Fruit fly (Drosophila melanogaster) whole organism, embryonic: ENCODE measurements around the gene CG3566.
A peak's percentile ranks its signal among the peaks of the same experiment; 100 is the strongest.

ENCODE experiments used
- Atf3 ChIP-seq: fragments of 200-800 bp; sonication (Bioruptor generic); optimal IDR thresholded peaks from 3 replicates; lab custom pipeline; 2016; ENCODE audit warnings: missing biosample characterization, missing genetic modification characterization
- Bgb ChIP-seq: fragments of 200-800 bp; sonication (Bioruptor generic); IDR thresholded peaks from 2 replicates; pipeline ENCODE4 v1.3.6; 2022; ENCODE audit warnings: missing biosample characterization, missing genetic modification characterization; ENCODE audit not compliant: partially characterized antibody
- CG10209 ChIP-seq: fragments of 200-800 bp; sonication (Bioruptor generic); optimal IDR thresholded peaks from 3 replicates; lab custom pipeline; 2017; ENCODE audit warnings: missing biosample characterization, mild to moderate bottlenecking, missing genetic modification characterization, missing genetic modification reagents
- CG10431 ChIP-seq: fragments of 200-800 bp; sonication (Bioruptor generic); optimal IDR thresholded peaks from 3 replicates; lab custom pipeline; 2018; ENCODE audit warnings: missing biosample characterization, mild to moderate bottlenecking, missing genetic modification characterization
- CG12942 ChIP-seq: fragments of 200-800 bp; sonication (Bioruptor generic); optimal IDR thresholded peaks from 3 replicates; lab custom pipeline; 2016; ENCODE audit warnings: missing biosample characterization, missing genetic modification characterization
- CG14441 ChIP-seq: fragments of 200-800 bp; sonication (Bioruptor generic); IDR thresholded peaks from 2 replicates; pipeline ENCODE4 v1.3.6; 2022; ENCODE audit warnings: missing biosample characterization, missing genetic modification characterization
- CG15601 ChIP-seq: fragments of 200-800 bp; sonication (Bioruptor generic); optimal IDR thresholded peaks from 3 replicates; lab custom pipeline; 2019; ENCODE audit warnings: missing biosample characterization, mild to moderate bottlenecking, missing genetic modification characterization, moderate library complexity
- CG16813 ChIP-seq: fragments of 200-800 bp; sonication (Bioruptor generic); IDR thresholded peaks from 3 replicates; pipeline ENCODE4 v1.3.6; 2022; ENCODE audit warnings: missing biosample characterization, missing genetic modification characterization; ENCODE audit not compliant: partially characterized antibody
- CG17328 ChIP-seq: fragments of 200-800 bp; sonication (Bioruptor generic); IDR thresholded peaks from 2 replicates; pipeline ENCODE4 v1.3.6; 2022; ENCODE audit warnings: missing biosample characterization, missing genetic modification characterization
- CG30403 ChIP-seq: fragments of 200-800 bp; sonication (Bioruptor generic); optimal IDR thresholded peaks from 3 replicates; lab custom pipeline; 2016; ENCODE audit warnings: missing biosample characterization, missing genetic modification characterization
- CG34224 ChIP-seq: fragments of 200-800 bp; sonication (Bioruptor generic); IDR thresholded peaks from 3 replicates; pipeline ENCODE4 v1.3.6; 2022; ENCODE audit warnings: missing biosample characterization, missing genetic modification characterization; ENCODE audit not compliant: partially characterized antibody
- CG3726 ChIP-seq: fragments of 200-800 bp; sonication (Bioruptor generic); IDR thresholded peaks from 3 replicates; pipeline ENCODE4, ENCODE4 v1.3.6; 2022; ENCODE audit warnings: missing biosample characterization, missing genetic modification characterization
- CG3838 ChIP-seq: fragments of 200-800 bp; sonication (Bioruptor generic); optimal IDR thresholded peaks from 3 replicates; lab custom pipeline; 2016; ENCODE audit warnings: missing biosample characterization, missing genetic modification characterization
- CG3995 ChIP-seq: fragments of 200-800 bp; sonication (Bioruptor generic); optimal IDR thresholded peaks from 3 replicates; lab custom pipeline; 2016; ENCODE audit warnings: missing biosample characterization, missing genetic modification characterization
- CG42726 ChIP-seq: fragments of 200-800 bp; sonication (Bioruptor generic); IDR thresholded peaks from 2 replicates; pipeline ENCODE4 v1.3.6; 2022; ENCODE audit warnings: missing biosample characterization, missing genetic modification characterization; ENCODE audit not compliant: partially characterized antibody
- CG6791 ChIP-seq: fragments of 200-800 bp; sonication (Bioruptor generic); IDR thresholded peaks from 3 replicates; pipeline ENCODE4 v1.3.6; 2022; ENCODE audit warnings: missing biosample characterization, missing genetic modification characterization; ENCODE audit not compliant: partially characterized antibody
- CG7357 ChIP-seq: fragments of 200-800 bp; sonication (Bioruptor generic); IDR thresholded peaks from 3 replicates; pipeline ENCODE4 v1.3.6; 2022; ENCODE audit warnings: missing biosample characterization, missing genetic modification characterization
- CG7372 ChIP-seq: fragments of 200-800 bp; sonication (Bioruptor generic); IDR thresholded peaks from 2 replicates; pipeline ENCODE4 v1.3.6; 2022; ENCODE audit warnings: missing biosample characterization, missing genetic modification characterization
- CG7839 ChIP-seq: fragments of 200-800 bp; sonication (Bioruptor generic); optimal IDR thresholded peaks from 3 replicates; lab custom pipeline; 2018; ENCODE audit warnings: missing biosample characterization, mild to moderate bottlenecking, missing genetic modification characterization, moderate library complexity
- CG7928 ChIP-seq: fragments of 200-800 bp; sonication (Bioruptor generic); optimal IDR thresholded peaks from 2 replicates; lab custom pipeline; 2017; ENCODE audit warnings: missing biosample characterization, mild to moderate bottlenecking, missing genetic modification characterization
- CHES-1-like ChIP-seq: fragments of 200-800 bp; sonication (Bioruptor generic); optimal IDR thresholded peaks from 2 replicates; lab custom pipeline; 2016; ENCODE audit warnings: missing biosample characterization, missing genetic modification characterization
- CrebB ChIP-seq: fragments of 200-800 bp; sonication (Bioruptor generic); optimal IDR thresholded peaks from 3 replicates; lab custom pipeline; 2018; ENCODE audit warnings: missing biosample characterization, mild to moderate bottlenecking, missing genetic modification characterization
- Dek ChIP-seq: fragments of 200-800 bp; sonication (Bioruptor generic); optimal IDR thresholded peaks from 3 replicates; lab custom pipeline; 2019; ENCODE audit warnings: missing biosample characterization, mild to moderate bottlenecking, missing genetic modification characterization, moderate library complexity
- ERR ChIP-seq: fragments of 200-800 bp; sonication (Bioruptor generic); optimal IDR thresholded peaks from 2 replicates; lab custom pipeline; 2016; ENCODE audit warnings: missing biosample characterization, missing genetic modification characterization
- HLH4C ChIP-seq: fragments of 200-800 bp; sonication (Bioruptor generic); IDR thresholded peaks from 3 replicates; pipeline ENCODE4 v1.3.6; 2022; ENCODE audit warnings: missing biosample characterization, missing genetic modification characterization; ENCODE audit not compliant: partially characterized antibody
- Hr3 ChIP-seq: fragments of 200-800 bp; sonication (Bioruptor generic); optimal IDR thresholded peaks from 3 replicates; lab custom pipeline; 2016; ENCODE audit warnings: missing biosample characterization, missing genetic modification characterization
- MESR4 ChIP-seq: fragments of 200-800 bp; sonication (Bioruptor generic); optimal IDR thresholded peaks from 2 replicates; lab custom pipeline; 2018; ENCODE audit warnings: missing biosample characterization, mild to moderate bottlenecking, missing genetic modification characterization, moderate library complexity
- NC2β ChIP-seq: fragments of 200-800 bp; sonication (Bioruptor generic); optimal IDR thresholded peaks from 2 replicates; lab custom pipeline; 2016; ENCODE audit warnings: missing biosample characterization, missing genetic modification characterization
- Nf-YC ChIP-seq: fragments of 200-800 bp; optimal IDR thresholded peaks from 3 replicates; lab custom pipeline; 2019; ENCODE audit warnings: missing biosample characterization, mild to moderate bottlenecking, missing genetic modification characterization, moderate library complexity
- Opbp ChIP-seq: fragments of 200-800 bp; sonication (Bioruptor generic); IDR thresholded peaks from 3 replicates; pipeline ENCODE4 v1.3.6; 2022; ENCODE audit warnings: missing biosample characterization, missing genetic modification characterization; ENCODE audit not compliant: partially characterized antibody
- Poxn ChIP-seq: fragments of 200-800 bp; sonication (Bioruptor generic); IDR thresholded peaks from 2 replicates; pipeline ENCODE4 v1.3.6; 2022; ENCODE audit warnings: missing biosample characterization, missing genetic modification characterization
- Six4 ChIP-seq: fragments of 200-800 bp; sonication (Bioruptor generic); optimal IDR thresholded peaks from 2 replicates; lab custom pipeline; 2016; ENCODE audit warnings: missing biosample characterization, missing genetic modification characterization
- Sry-β ChIP-seq: fragments of 200-800 bp; sonication (Bioruptor generic); optimal IDR thresholded peaks from 2 replicates; lab custom pipeline; 2018; ENCODE audit warnings: missing biosample characterization, mild to moderate bottlenecking, missing genetic modification characterization, moderate library complexity
- Vsx1 ChIP-seq: fragments of 200-800 bp; sonication (Bioruptor generic); optimal IDR thresholded peaks from 2 replicates; lab custom pipeline; 2017; ENCODE audit warnings: missing biosample characterization, mild to moderate bottlenecking, missing genetic modification characterization, missing genetic modification reagents
- ase ChIP-seq: fragments of 200-800 bp; sonication (Bioruptor generic); IDR thresholded peaks from 3 replicates; pipeline ENCODE4 v1.3.6; 2022; ENCODE audit warnings: missing biosample characterization, missing genetic modification characterization
- az2 ChIP-seq: fragments of 200-800 bp; sonication (Bioruptor generic); optimal IDR thresholded peaks from 3 replicates; lab custom pipeline; 2016; ENCODE audit warnings: missing biosample characterization, missing genetic modification characterization
- bsh ChIP-seq, 2 experiments: fragments of 200-800 bp; sonication (Bioruptor generic); optimal IDR thresholded peaks; 2 replicates each; lab custom pipeline; 2017 to 2018; ENCODE audit warnings: mild to moderate bottlenecking in 2 of 2, missing biosample characterization in 2 of 2, missing genetic modification characterization in 2 of 2, moderate library complexity in 1 of 2
- crp ChIP-seq, 2 experiments: fragments of 200-800 bp; sonication (Bioruptor generic); optimal IDR thresholded peaks; 2 replicates in 1 of 2; 3 replicates in 1 of 2; lab custom pipeline; 2017; ENCODE audit warnings: missing biosample characterization in 2 of 2, missing genetic modification characterization in 2 of 2, mild to moderate bottlenecking in 1 of 2, moderate library complexity in 1 of 2
- ems ChIP-seq: fragments of 200-800 bp; sonication (Bioruptor generic); optimal IDR thresholded peaks from 3 replicates; lab custom pipeline; 2016; ENCODE audit warnings: missing biosample characterization, missing genetic modification characterization
- eve ChIP-seq, 2 experiments: fragments of >200 bp; optimal IDR thresholded peaks; 2 replicates each; lab custom pipeline; 2017; ENCODE audit warnings: missing biosample characterization in 2 of 2, missing genetic modification characterization in 2 of 2
- fd102C ChIP-seq: fragments of 200-800 bp; sonication (Bioruptor generic); optimal IDR thresholded peaks from 2 replicates; lab custom pipeline; 2018; ENCODE audit warnings: missing biosample characterization, mild to moderate bottlenecking, missing genetic modification characterization, moderate library complexity
- grn ChIP-seq: fragments of 200-800 bp; sonication (Bioruptor generic); optimal IDR thresholded peaks from 3 replicates; lab custom pipeline; 2017; ENCODE audit warnings: missing biosample characterization, missing genetic modification characterization
- peb ChIP-seq: fragments of 200-800 bp; sonication (Bioruptor generic); IDR thresholded peaks from 2 replicates; pipeline ENCODE4 v1.3.6; 2022; ENCODE audit warnings: missing biosample characterization, missing genetic modification characterization
- ro ChIP-seq: fragments of 200-800 bp; sonication (Bioruptor generic); IDR thresholded peaks from 2 replicates; pipeline ENCODE4 v1.3.6; 2022; ENCODE audit warnings: missing biosample characterization, missing genetic modification characterization
- shn ChIP-seq: fragments of 200-800 bp; sonication (Bioruptor generic); optimal IDR thresholded peaks from 3 replicates; lab custom pipeline; 2016; ENCODE audit warnings: missing biosample characterization, missing genetic modification characterization
- sim ChIP-seq: fragments of 200-800 bp; sonication (Bioruptor generic); IDR thresholded peaks from 2 replicates; pipeline ENCODE4 v1.3.6; 2022; ENCODE audit warnings: missing biosample characterization, missing genetic modification characterization
- sima ChIP-seq: fragments of 200-800 bp; sonication (Bioruptor generic); optimal IDR thresholded peaks from 2 replicates; lab custom pipeline; 2016; ENCODE audit warnings: missing biosample characterization, missing genetic modification characterization
- sug ChIP-seq: fragments of 200-800 bp; optimal IDR thresholded peaks from 2 replicates; lab custom pipeline; 2019; ENCODE audit warnings: missing biosample characterization, mild to moderate bottlenecking, missing genetic modification characterization, moderate library complexity
- wek ChIP-seq: fragments of 200-800 bp; sonication (Bioruptor generic); optimal IDR thresholded peaks from 3 replicates; lab custom pipeline; 2018; ENCODE audit warnings: missing biosample characterization, mild to moderate bottlenecking, missing genetic modification characterization, moderate library complexity

The CG3566 gene

dm6 chrX:6278879-6279628 is 2.5 kb upstream of the CG3566 start (continued):
- no peak for TF ChIP-seq CG14441 (GFP tag; lab: Robert Waterston, UW)
- no peak for TF ChIP-seq CG7928 (GFP tag; lab: Kevin White, UChicago)
- peak; percentile 16 for TF ChIP-seq Nf-YC
- no peak for TF ChIP-seq CG17328 (GFP tag; lab: Robert Waterston, UW)
- no peak for TF ChIP-seq CrebB (tag; lab: Kevin White, UChicago)
- TF ChIP-seq NC2β, result peak; percentile 29
- TF ChIP-seq CG3726 (GFP tag; lab: Robert Waterston, UW), result no peak
- no peak for TF ChIP-seq fd102C
- TF ChIP-seq CG3995 (GFP tag; lab: Kevin White, UChicago), result no peak
- TF ChIP-seq CG6791 (GFP tag; lab: Robert Waterston, UW), result no peak
- no peak for TF ChIP-seq Six4 (GFP tag; lab: Kevin White, UChicago)
- TF ChIP-seq eve (GFP tag; optimal IDR thresholded peaks at IDR 0.05; lab: Kevin White, UChicago), result no peak
- TF ChIP-seq CG16813 (GFP tag; lab: Robert Waterston, UW), result no peak
- no peak for TF ChIP-seq ro (GFP tag; lab: Robert Waterston, UW)
- peak; percentile 13; the same call in 1 of the 3 replicates for TF ChIP-seq Opbp
- TF ChIP-seq CG7839, result no peak
- TF ChIP-seq sug, result no peak
- no peak for TF ChIP-seq sima (GFP tag; lab: Kevin White, UChicago)
- TF ChIP-seq Dek (tag; lab: Kevin White, UChicago), result peak; percentile 11
- TF ChIP-seq peb (GFP tag; lab: Robert Waterston, UW), result no peak
- 0 out of 3 replicates have a peak, but pooled peaks have one; percentile 12 for TF ChIP-seq CG34224 (GFP tag; lab: Robert Waterston, UW)
- TF ChIP-seq shn, result no peak
- TF ChIP-seq ems (GFP tag; lab: Kevin White, UChicago), result no peak
- TF ChIP-seq sim (GFP tag; lab: Robert Waterston, UW), result no peak
- TF ChIP-seq CG10431, result no peak
- TF ChIP-seq bsh (GFP tag; optimal IDR thresholded peaks at IDR 0.05; lab: Kevin White, UChicago), result no peak
- TF ChIP-seq grn (GFP tag; lab: Kevin White, UChicago), result no peak
- TF ChIP-seq wek (GFP tag; lab: Kevin White, UChicago), result no peak
- TF ChIP-seq CG12942 (GFP tag; lab: Kevin White, UChicago), result no peak
- no peak for TF ChIP-seq Atf3
- TF ChIP-seq CG10209 (GFP tag; lab: Kevin White, UChicago), result peak; percentile 21
- no peak for TF ChIP-seq CG7372 (GFP tag; lab: Robert Waterston, UW)
- no peak for TF ChIP-seq az2 (GFP tag; lab: Kevin White, UChicago)
- no peak for TF ChIP-seq ERR (GFP tag; lab: Kevin White, UChicago)
- no peak for TF ChIP-seq Sry-β (GFP tag; lab: Kevin White, UChicago)
- TF ChIP-seq CG7357, result no peak
- no peak for TF ChIP-seq ase (GFP tag; lab: Robert Waterston, UW)
- no peak for TF ChIP-seq CG3838 (GFP tag; lab: Kevin White, UChicago)
- TF ChIP-seq Bgb (GFP tag; lab: Robert Waterston, UW), result peak; percentile 35; the same call in 1 of the 2 replicates
- TF ChIP-seq MESR4 (GFP tag; lab: Kevin White, UChicago), result peak; percentile 96
- peak; percentile 23 for TF ChIP-seq CG15601 (tag; lab: Kevin White, UChicago)
- 0 out of 3 replicates have a peak, but pooled peaks have one; percentile 43 for TF ChIP-seq HLH4C
- TF ChIP-seq Hr3 (GFP tag; lab: Kevin White, UChicago), result no peak
- TF ChIP-seq CG42726 (GFP tag; lab: Robert Waterston, UW), result peak; percentile 49
- no peak for TF ChIP-seq Poxn (GFP tag; lab: Robert Waterston, UW)
- TF ChIP-seq CG30403, result no peak
- TF ChIP-seq CHES-1-like, result no peak
- TF ChIP-seq crp (GFP tag; optimal IDR thresholded peaks at IDR 0.05; lab: Kevin White, UChicago), result peak in 1 of 2 experiments; percentile 75
- no peak for TF ChIP-seq Vsx1
